Worm (Caenorhabditis elegans): Measurements from ENCODE around the gene ZC84.7.

The ZC84.7 gene

DNA sequence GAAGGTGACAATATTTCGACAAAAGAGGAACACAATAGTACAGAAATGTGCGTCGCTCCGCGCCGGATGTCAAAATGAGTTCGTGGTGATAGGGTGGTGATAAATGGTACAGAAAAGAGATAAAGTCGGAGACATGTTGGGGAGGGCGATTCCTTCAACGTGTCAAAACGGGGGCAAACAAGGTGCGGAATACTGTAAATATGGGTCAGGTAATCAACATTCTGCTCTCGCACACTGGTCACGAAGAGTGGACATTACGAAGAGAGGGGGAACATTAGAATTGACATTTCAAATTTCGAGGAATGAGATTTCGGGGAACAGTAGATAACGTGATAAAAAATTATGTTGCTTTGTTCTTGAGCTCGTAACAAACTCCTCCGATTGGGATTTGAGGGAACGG, 13.8 kb downstream of the ZC84.7 start, which contains the start of gene ZC84.6:
Gene ZC84.6 (minus strand): TSS at position 101 of the 400 bp plus-strand sequence.
- TF ChIP-seq nhr-43 (tag; optimal IDR thresholded peaks at IDR 0.05; ENCODE audit: poor library complexity, severe bottlenecking) (no peak), daf-12 (tag; optimal IDR thresholded peaks at IDR 0.05) (no peak), ceh-28 (tag; optimal IDR thresholded peaks at IDR 0.05) (no peak), lin-39 (tag; optimal IDR thresholded peaks at IDR 0.05) (no peak), nhr-67 (tag; optimal IDR thresholded peaks at IDR 0.05) (no peak), nhr-23 (tag; optimal IDR thresholded peaks at IDR 0.05) (no peak), eor-1 (tag; optimal IDR thresholded peaks at IDR 0.05) (no peak), pqm-1 (tag; optimal IDR thresholded peaks at IDR 0.05) (no peak), ceh-82 (tag; optimal IDR thresholded peaks at IDR 0.05) (no peak), sea-2 (GFP tag; optimal IDR thresholded peaks at IDR 0.05) (no peak), unc-62 (GFP tag; optimal IDR thresholded peaks at IDR 0.05) (no peak), nhr-28 (tag; optimal IDR thresholded peaks at IDR 0.05) (no peak), ama-1 (optimal IDR thresholded peaks at IDR 0.05) (no peak), unc-39 (tag; optimal IDR thresholded peaks at IDR 0.05) (no peak)

DNA sequence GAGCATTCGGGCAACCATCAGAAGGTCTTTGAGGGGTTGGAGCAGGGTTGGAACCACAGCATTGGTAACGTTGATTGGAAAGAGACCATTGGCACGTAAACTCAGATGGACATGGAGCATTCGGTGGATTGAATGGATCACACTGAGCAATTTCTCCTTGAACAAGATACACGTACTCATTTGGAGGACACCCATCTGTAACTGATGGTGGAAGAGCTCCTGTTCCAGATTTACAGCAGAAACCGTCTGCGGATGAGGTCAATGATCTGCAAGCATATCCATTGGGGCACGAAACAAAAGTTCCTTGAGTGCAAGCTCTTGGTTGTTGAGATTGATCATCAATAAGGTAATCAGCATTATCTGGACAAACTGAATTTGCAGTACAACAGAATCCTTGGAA, 16.2 kb downstream of the ZC84.7 start:
- TF ChIP-seq nhr-12 (tag; optimal IDR thresholded peaks at IDR 0.05) (no peak), elt-2 (tag; optimal IDR thresholded peaks at IDR 0.05) (no peak), unc-39 (tag; optimal IDR thresholded peaks at IDR 0.05) (no peak), mdl-1 (tag; optimal IDR thresholded peaks at IDR 0.05) (no peak), ztf-11 (tag; optimal IDR thresholded peaks at IDR 0.05) (no peak), nhr-23 (tag; optimal IDR thresholded peaks at IDR 0.05) (no peak), pqm-1 (tag; optimal IDR thresholded peaks at IDR 0.05) (no peak), egl-5 (tag; optimal IDR thresholded peaks at IDR 0.05) (no peak), R02D3.7 (tag; optimal IDR thresholded peaks at IDR 0.05) (no peak), ceh-28 (tag; optimal IDR thresholded peaks at IDR 0.05) (no peak), nhr-76 (tag; optimal IDR thresholded peaks at IDR 0.05) (no peak), mml-1 (tag; optimal IDR thresholded peaks at IDR 0.05) (no peak)

DNA sequence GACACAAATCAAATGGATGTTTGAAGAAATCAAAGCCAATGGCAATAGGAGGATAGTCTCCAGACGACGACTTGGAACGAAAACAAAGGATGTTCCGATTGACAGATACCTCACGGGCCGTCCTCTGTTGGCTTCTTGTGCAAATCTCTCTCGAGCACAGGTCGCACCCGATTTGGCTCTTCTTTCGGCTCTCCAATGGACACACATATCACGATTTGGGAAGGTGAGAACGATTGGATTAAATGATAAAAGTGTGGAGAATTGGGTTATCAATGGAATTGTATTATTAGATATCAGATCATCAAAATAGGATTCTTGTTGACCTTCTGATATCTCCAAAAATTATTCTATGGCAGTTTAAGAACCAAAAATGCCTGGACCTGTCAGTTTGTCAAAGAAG, 20.4 kb downstream of the ZC84.7 start, which contains the start of gene ZC84.1:
Gene ZC84.1 (minus strand): TSS at position 101 of the 400 bp plus-strand sequence.
- no peak for TF ChIP-seq zag-1 (tag; optimal IDR thresholded peaks at IDR 0.05)
- TF ChIP-seq nhr-67 (tag; optimal IDR thresholded peaks at IDR 0.05), result no peak
- no peak for TF ChIP-seq nhr-237 (tag; optimal IDR thresholded peaks at IDR 0.05)
- no peak for TF ChIP-seq nhr-23 (tag; optimal IDR thresholded peaks at IDR 0.05)
- no peak for TF ChIP-seq pqm-1 (tag; optimal IDR thresholded peaks at IDR 0.05)
- no peak for TF ChIP-seq ceh-16 (tag; optimal IDR thresholded peaks at IDR 0.05)
- TF ChIP-seq fkh-2 (tag; optimal IDR thresholded peaks at IDR 0.05), result no peak
- no peak for TF ChIP-seq sea-2 (GFP tag; optimal IDR thresholded peaks at IDR 0.05)
- no peak for TF ChIP-seq unc-62 (GFP tag; optimal IDR thresholded peaks at IDR 0.05)
- TF ChIP-seq lin-39 (tag; optimal IDR thresholded peaks at IDR 0.05), result no peak
- TF ChIP-seq ztf-11 (tag; optimal IDR thresholded peaks at IDR 0.05), result no peak
- TF ChIP-seq pha-4 (tag; optimal IDR thresholded peaks at IDR 0.05), result no peak
- TF ChIP-seq unc-39 (tag; optimal IDR thresholded peaks at IDR 0.05), result no peak
- no peak for TF ChIP-seq egl-27 (tag; optimal IDR thresholded peaks at IDR 0.05)
- TF ChIP-seq elt-1 (tag; optimal IDR thresholded peaks at IDR 0.05), result no peak
- no peak for TF ChIP-seq lin-15B (tag; optimal IDR thresholded peaks at IDR 0.05)
- no peak for TF ChIP-seq ztf-4 (tag; optimal IDR thresholded peaks at IDR 0.05)
- TF ChIP-seq jun-1 (tag; optimal IDR thresholded peaks at IDR 0.05), result no peak
- no peak for TF ChIP-seq nfya-1 (tag; optimal IDR thresholded peaks at IDR 0.05; ENCODE audit: insufficient read depth)
- no peak for TF ChIP-seq R02D3.7 (tag; optimal IDR thresholded peaks at IDR 0.05)

DNA sequence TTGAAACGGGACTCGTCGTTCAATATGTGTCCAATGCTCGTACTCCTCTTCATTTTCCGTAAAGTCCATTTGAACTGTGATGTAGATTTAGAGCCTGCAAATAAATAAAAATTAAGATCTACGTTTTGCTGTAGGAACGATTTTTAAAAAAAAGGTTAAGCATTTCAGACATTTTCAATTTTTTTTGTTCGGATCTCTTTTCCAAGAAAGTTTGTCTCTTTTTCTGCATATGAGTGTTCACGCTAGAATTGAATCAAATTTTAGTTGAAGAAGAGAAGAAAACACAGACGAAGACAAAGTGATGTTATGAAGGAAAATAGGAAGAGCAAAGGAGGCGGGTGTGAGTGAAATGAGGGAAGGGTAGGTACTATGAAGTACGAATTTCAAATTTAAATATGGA, 29.5 kb downstream of the ZC84.7 start, which contains the start of gene npr-29:
Gene npr-29 (minus strand): TSS at position 101 of the 400 bp plus-strand sequence.
- TF ChIP-seq jun-1 (tag; optimal IDR thresholded peaks at IDR 0.05) (no peak), ceh-82 (tag; optimal IDR thresholded peaks at IDR 0.05) (no peak), nhr-28 (tag; optimal IDR thresholded peaks at IDR 0.05) (no peak), ceh-16 (tag; optimal IDR thresholded peaks at IDR 0.05) (no peak), pqm-1 (tag; optimal IDR thresholded peaks at IDR 0.05) (no peak), eor-1 (tag; optimal IDR thresholded peaks at IDR 0.05) (no peak), snpc-4 (tag; optimal IDR thresholded peaks at IDR 0.05) (no peak), elt-1 (tag; optimal IDR thresholded peaks at IDR 0.05) (no peak), ceh-9 (tag; optimal IDR thresholded peaks at IDR 0.05) (no peak), zag-1 (tag; optimal IDR thresholded peaks at IDR 0.05) (no peak)
